Fruit fly (Drosophila melanogaster) S2 (cell line): Measurements from ENCODE around the gene Edem1.

Source experiments
- CG8478 ChIP-seq: fragments of >200 bp; optimal IDR thresholded peaks from 2 replicates; lab custom pipeline; 2018
- CTCF ChIP-seq, 2 experiments: fragments of >200 bp; optimal IDR thresholded peaks; 2 replicates each; lab custom pipeline; 2018

The Edem1 gene

dm6 chrX:1908757-1909156, at the start of gene Edem1, which contains the start of gene Rbcn-3B:
Edem1 (minus strand) TSS chrX:1908827.
Rbcn-3B (plus strand) TSS chrX:1908920.
- TF ChIP-seq CG8478 (lab: Kevin White, UChicago) (no peak), CTCF (optimal IDR thresholded peaks at IDR 0.05; lab: Kevin White, UChicago) (no peak)

DNA sequence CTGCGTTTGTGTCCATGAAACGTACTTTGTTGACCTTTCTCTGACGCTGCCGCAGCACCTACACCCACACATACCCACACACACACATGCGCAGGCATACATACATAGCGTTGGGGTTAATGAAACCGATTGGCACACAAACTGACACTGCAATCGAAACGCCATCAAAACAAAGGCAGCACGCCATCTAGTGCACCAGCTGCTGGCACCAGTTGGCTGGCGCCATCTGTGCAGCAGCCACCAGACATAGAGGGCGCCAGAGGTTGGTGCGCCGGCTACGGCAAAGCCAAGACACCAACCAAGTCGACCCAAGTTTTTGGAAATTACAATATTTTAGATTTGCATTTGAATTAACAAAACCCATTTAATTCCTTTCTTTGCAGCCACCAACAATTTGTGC, 44.3 kb upstream of the Edem1 start:
- TF ChIP-seq CTCF (optimal IDR thresholded peaks at IDR 0.05; lab: Kevin White, UChicago) (peak; percentile 99 to 100), CG8478 (lab: Kevin White, UChicago) (no peak)

- no peak for TF ChIP-seq CTCF (optimal IDR thresholded peaks at IDR 0.05; lab: Kevin White, UChicago)
- no peak for TF ChIP-seq CG8478 (lab: Kevin White, UChicago)
Measured at dm6 chrX:1951391-1952066, 42.9 kb upstream of the Edem1 start.

DNA sequence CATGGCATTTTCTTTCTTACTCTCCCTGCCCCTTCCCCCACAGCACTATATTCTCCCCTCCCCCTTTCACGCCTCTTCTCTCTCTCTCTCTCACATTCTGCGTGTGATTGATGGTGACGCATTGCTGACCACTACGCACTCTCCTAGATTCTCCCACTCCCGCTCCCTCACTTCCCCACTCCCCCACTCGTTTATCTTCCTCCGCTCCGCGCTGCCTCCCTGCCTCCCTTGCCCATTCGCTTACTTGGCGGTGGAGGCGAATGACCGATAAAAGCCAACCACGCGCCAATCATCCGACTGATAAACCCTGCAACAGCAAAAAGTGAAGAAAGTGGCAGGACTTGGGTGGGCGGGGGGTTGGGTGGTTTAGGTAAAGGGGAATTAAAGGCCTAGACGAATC, 41.7 kb upstream of the Edem1 start:
- TF ChIP-seq CG8478 (lab: Kevin White, UChicago) (no peak), CTCF (optimal IDR thresholded peaks at IDR 0.05; lab: Kevin White, UChicago) (no peak)

- TF ChIP-seq CTCF (optimal IDR thresholded peaks at IDR 0.05; lab: Kevin White, UChicago) (no peak), CG8478 (lab: Kevin White, UChicago) (no peak)
Measured at dm6 chrX:1949598-1949997, 41.0 kb upstream of the Edem1 start.

- TF ChIP-seq CG8478 (lab: Kevin White, UChicago) = no peak
- TF ChIP-seq CTCF (optimal IDR thresholded peaks at IDR 0.05; lab: Kevin White, UChicago) = no peak
Measured at dm6 chrX:1948508-1949065, 40.0 kb upstream of the Edem1 start.

dm6 chrX:1947900-1948374, 39.3 kb upstream of the Edem1 start:
- TF ChIP-seq CG8478 (lab: Kevin White, UChicago) (no peak), CTCF (optimal IDR thresholded peaks at IDR 0.05; lab: Kevin White, UChicago) (no peak)

dm6 chrX:1947178-1947872, 38.7 kb upstream of the Edem1 start:
- TF ChIP-seq CG8478 (lab: Kevin White, UChicago) (no peak), CTCF (optimal IDR thresholded peaks at IDR 0.05; lab: Kevin White, UChicago) (no peak)

DNA sequence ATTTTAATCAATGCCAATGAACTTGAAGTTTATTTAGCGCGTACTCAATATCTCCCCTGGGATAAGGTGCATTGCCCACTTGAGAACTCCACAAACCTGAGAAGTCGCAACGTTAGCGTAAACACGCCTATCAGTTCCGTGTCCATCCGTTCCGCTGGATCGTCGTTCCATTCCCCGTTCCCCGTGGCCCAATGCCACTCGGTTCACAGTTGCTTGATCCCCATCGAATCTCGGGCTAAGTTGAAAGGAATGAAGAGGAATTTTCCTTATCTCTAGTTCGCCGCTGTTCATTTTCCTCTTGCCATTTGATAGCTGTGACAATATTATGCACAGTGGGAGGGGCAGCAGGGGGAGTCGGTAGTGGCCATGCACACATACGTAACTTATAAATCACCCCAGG, 36.6 kb upstream of the Edem1 start:
- no peak for TF ChIP-seq CTCF (optimal IDR thresholded peaks at IDR 0.05; lab: Kevin White, UChicago)
- TF ChIP-seq CG8478 (lab: Kevin White, UChicago) = no peak

- TF ChIP-seq CTCF (optimal IDR thresholded peaks at IDR 0.05; lab: Kevin White, UChicago) (no peak), CG8478 (lab: Kevin White, UChicago) (no peak)
Measured at dm6 chrX:1944245-1945114, 35.9 kb upstream of the Edem1 start.

DNA sequence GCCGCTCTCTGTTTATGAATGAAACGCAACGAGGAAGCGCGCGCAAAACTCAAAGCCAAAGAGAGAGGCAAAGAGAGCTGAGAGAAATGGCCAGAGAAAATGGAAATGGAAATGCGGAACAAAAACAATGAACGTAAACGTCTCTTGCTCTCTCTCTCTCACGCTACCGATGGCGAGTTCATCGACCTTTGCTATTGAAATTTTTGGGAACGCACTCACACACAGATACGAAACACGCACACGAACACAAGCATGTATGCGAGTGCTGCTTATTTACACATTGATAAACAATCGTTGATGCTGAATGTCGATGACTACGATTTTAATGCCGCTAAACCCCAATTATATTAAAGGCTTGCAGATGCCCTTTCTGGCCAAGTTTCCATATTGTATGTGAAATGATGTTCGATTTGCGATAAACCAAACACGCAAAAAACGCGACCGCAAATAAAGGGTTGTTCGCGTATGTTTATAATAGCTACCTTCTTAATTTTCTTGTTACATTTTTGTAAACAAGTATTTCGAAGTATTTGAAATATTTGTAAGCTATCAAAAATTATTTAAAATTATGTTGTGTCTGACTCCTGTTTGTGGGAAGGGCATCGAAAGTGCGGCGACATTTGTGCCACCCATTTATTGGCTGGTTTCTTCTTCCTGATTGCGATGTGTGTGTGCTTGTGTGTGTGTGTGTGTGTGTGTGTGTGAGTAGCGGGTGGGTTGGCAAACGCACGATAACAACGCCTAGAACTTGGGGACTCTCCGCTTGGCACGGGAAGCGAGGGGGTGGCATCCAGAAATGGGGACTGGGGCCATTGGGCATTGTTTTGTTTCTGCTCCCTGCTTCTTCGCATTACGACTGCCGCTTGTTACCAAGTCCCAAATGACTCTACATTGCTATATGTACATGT, 35.0 kb upstream of the Edem1 start:
- TF ChIP-seq CG8478 (lab: Kevin White, UChicago) (no peak), CTCF (optimal IDR thresholded peaks at IDR 0.05; lab: Kevin White, UChicago) (no peak)

DNA sequence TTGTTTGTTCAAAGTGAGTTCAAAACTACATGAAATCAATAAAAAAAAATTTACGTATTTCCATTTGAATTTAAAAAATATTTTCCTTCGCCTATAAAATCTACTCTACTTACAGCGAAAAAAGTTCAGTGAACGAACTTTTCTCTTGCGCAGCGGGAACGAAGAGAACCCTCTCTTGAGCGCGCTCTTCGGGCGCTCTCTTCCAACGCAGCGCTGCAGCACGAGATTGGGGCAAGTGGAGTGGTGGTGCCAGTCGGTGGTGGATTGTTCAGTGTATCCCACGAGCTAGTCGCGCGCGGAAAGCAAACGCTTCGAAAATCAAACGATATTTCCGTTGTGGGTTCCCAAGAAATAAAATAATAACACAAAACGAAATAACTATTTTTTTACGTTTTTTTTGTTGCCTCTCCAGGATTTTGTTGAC, 33.1 kb upstream of the Edem1 start, which contains the start of gene Hr4:
Gene Hr4 (plus strand): TSS at position 272 of the 424 bp plus-strand sequence.
- TF ChIP-seq CTCF (optimal IDR thresholded peaks at IDR 0.05; lab: Kevin White, UChicago) (no peak), CG8478 (lab: Kevin White, UChicago) (no peak)

DNA sequence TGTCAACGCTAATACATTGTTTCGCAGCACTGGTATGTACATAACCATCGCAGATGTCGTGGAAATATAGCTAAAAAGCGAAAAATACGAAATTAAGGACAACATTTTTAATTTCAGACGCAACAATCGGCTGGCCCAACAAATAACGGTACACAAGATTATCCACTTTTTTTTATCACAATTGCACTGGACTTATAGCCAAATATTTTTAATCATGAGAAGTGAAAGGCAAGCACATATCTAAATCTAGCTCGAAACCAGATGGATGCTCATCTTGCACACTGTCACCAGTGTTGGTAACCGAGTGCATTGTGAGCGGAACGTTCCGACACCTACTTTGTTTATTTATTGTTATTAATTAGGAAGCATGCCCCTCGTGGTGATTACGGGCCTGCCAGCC, 31.4 kb upstream of the Edem1 start, which contains the start of the genes CG3857 and CG3587:
Gene CG3857 (minus strand): TSS at position 21 of the 400 bp plus-strand sequence.
Gene CG3587 (plus strand): TSS at position 288 of the 400 bp plus-strand sequence.
- TF ChIP-seq CTCF (optimal IDR thresholded peaks at IDR 0.05; lab: Kevin White, UChicago) (peak in 1 of 2 experiments; percentile 38), CG8478 (lab: Kevin White, UChicago) (no peak)
